Fruit fly (Drosophila melanogaster) whole organism, embryonic: Measurements from ENCODE around the gene SecCl.
A peak's percentile ranks its signal among the peaks of the same experiment; 100 is the strongest.

Experiments used
- Antp ChIP-seq: fragments of 200-800 bp; sonication (Bioruptor generic); optimal IDR thresholded peaks from 3 replicates; lab custom pipeline; 2016; ENCODE audit warnings: missing biosample characterization, missing genetic modification characterization
- Bteb2 ChIP-seq: fragments of 200-800 bp; sonication (Bioruptor generic); optimal IDR thresholded peaks from 2 replicates; lab custom pipeline; 2016; ENCODE audit warnings: missing biosample characterization, missing genetic modification characterization
- CG10267 ChIP-seq: fragments of 200-800 bp; sonication (Bioruptor generic); optimal IDR thresholded peaks from 2 replicates; lab custom pipeline; 2018; ENCODE audit warnings: missing biosample characterization, mild to moderate bottlenecking, missing genetic modification characterization, moderate library complexity
- CG10565 ChIP-seq: fragments of 200-800 bp; sonication (Bioruptor generic); optimal IDR thresholded peaks from 3 replicates; lab custom pipeline; 2016; ENCODE audit warnings: missing biosample characterization, mild to moderate bottlenecking, missing genetic modification characterization
- CG11398 ChIP-seq: fragments of 200-800 bp; sonication (Bioruptor generic); optimal IDR thresholded peaks from 2 replicates; lab custom pipeline; 2016; ENCODE audit warnings: missing biosample characterization, missing genetic modification characterization
- CG11695 ChIP-seq: fragments of 200-800 bp; sonication (Bioruptor generic); IDR thresholded peaks from 3 replicates; pipeline ENCODE4 v1.3.6; 2022; ENCODE audit warnings: missing biosample characterization, missing genetic modification characterization
- CG11696 ChIP-seq: fragments of 200-800 bp; sonication (Bioruptor generic); IDR thresholded peaks from 2 replicates; pipeline ENCODE4 v1.3.6; 2022; ENCODE audit warnings: missing biosample characterization, missing genetic modification characterization
- CG12744 ChIP-seq: fragments of 200-800 bp; sonication (Bioruptor generic); optimal IDR thresholded peaks from 2 replicates; lab custom pipeline; 2016; ENCODE audit warnings: missing biosample characterization, missing genetic modification characterization
- CG13775 ChIP-seq: fragments of 200-800 bp; sonication (Bioruptor generic); optimal IDR thresholded peaks from 3 replicates; lab custom pipeline; 2017; ENCODE audit warnings: missing biosample characterization, mild to moderate bottlenecking, missing genetic modification characterization
- CG15011 ChIP-seq: fragments of 200-800 bp; sonication (Bioruptor generic); optimal IDR thresholded peaks from 3 replicates; lab custom pipeline; 2018; ENCODE audit warnings: missing biosample characterization, mild to moderate bottlenecking, missing genetic modification characterization
- CG15269 ChIP-seq: fragments of 200-800 bp; sonication (Bioruptor generic); optimal IDR thresholded peaks from 2 replicates; lab custom pipeline; 2018; ENCODE audit warnings: missing biosample characterization, mild to moderate bottlenecking, missing genetic modification characterization, moderate library complexity
- CG15514 ChIP-seq: fragments of 200-800 bp; sonication (Bioruptor generic); optimal IDR thresholded peaks from 3 replicates; lab custom pipeline; 2017; ENCODE audit warnings: missing biosample characterization, missing genetic modification characterization, mild to moderate bottlenecking, moderate library complexity, missing genetic modification reagents
- CG16813 ChIP-seq: fragments of 200-800 bp; sonication (Bioruptor generic); IDR thresholded peaks from 3 replicates; pipeline ENCODE4 v1.3.6; 2022; ENCODE audit warnings: missing biosample characterization, missing genetic modification characterization; ENCODE audit not compliant: partially characterized antibody
- CG17385 ChIP-seq: fragments of 200-800 bp; sonication (Bioruptor generic); optimal IDR thresholded peaks from 3 replicates; lab custom pipeline; 2018; ENCODE audit warnings: missing biosample characterization, mild to moderate bottlenecking, missing genetic modification characterization
- CG17829 ChIP-seq: fragments of 200-800 bp; optimal IDR thresholded peaks from 2 replicates; lab custom pipeline; 2019; ENCODE audit warnings: missing biosample characterization, mild to moderate bottlenecking, missing genetic modification characterization, moderate library complexity
- CG18011 ChIP-seq: fragments of 200-800 bp; sonication (Bioruptor generic); optimal IDR thresholded peaks from 2 replicates; lab custom pipeline; 2017; ENCODE audit warnings: missing biosample characterization, missing genetic modification characterization, mild to moderate bottlenecking, moderate library complexity, missing genotype
- CG1832 ChIP-seq: fragments of 200-800 bp; sonication (Bioruptor generic); optimal IDR thresholded peaks from 2 replicates; lab custom pipeline; 2017; ENCODE audit warnings: missing biosample characterization, mild to moderate bottlenecking, missing genetic modification characterization, inconsistent platforms
- CG33213 ChIP-seq: fragments of 200-800 bp; sonication (Bioruptor generic); optimal IDR thresholded peaks from 3 replicates; lab custom pipeline; 2016; ENCODE audit warnings: missing biosample characterization, missing genetic modification characterization
- CG3838 ChIP-seq: fragments of 200-800 bp; sonication (Bioruptor generic); optimal IDR thresholded peaks from 3 replicates; lab custom pipeline; 2016; ENCODE audit warnings: missing biosample characterization, missing genetic modification characterization
- CG4360 ChIP-seq: fragments of 200-800 bp; sonication (Bioruptor generic); IDR thresholded peaks from 2 replicates; pipeline ENCODE4 v1.3.6; 2022; ENCODE audit warnings: missing biosample characterization, missing genetic modification characterization
- CG4424 ChIP-seq: fragments of 200-800 bp; sonication (Bioruptor generic); optimal IDR thresholded peaks from 3 replicates; lab custom pipeline; 2016; ENCODE audit warnings: missing biosample characterization, missing genetic modification characterization
- CG4707 ChIP-seq: fragments of 200-800 bp; sonication (Bioruptor generic); optimal IDR thresholded peaks from 2 replicates; lab custom pipeline; 2018; ENCODE audit warnings: missing biosample characterization, mild to moderate bottlenecking, missing genetic modification characterization, moderate library complexity
- CG5245 ChIP-seq: fragments of 200-800 bp; sonication (Bioruptor generic); optimal IDR thresholded peaks from 3 replicates; lab custom pipeline; 2016; ENCODE audit warnings: missing biosample characterization, missing genetic modification characterization
- CG6254 ChIP-seq: fragments of 200-800 bp; sonication (Bioruptor generic); optimal IDR thresholded peaks from 3 replicates; lab custom pipeline; 2017; ENCODE audit warnings: mild to moderate bottlenecking, missing biosample characterization, missing genetic modification reagents, missing genetic modification characterization
- Dek ChIP-seq: fragments of 200-800 bp; sonication (Bioruptor generic); optimal IDR thresholded peaks from 3 replicates; lab custom pipeline; 2019; ENCODE audit warnings: missing biosample characterization, mild to moderate bottlenecking, missing genetic modification characterization, moderate library complexity
- Dip3 ChIP-seq: fragments of 200-800 bp; sonication (Bioruptor generic); optimal IDR thresholded peaks from 3 replicates; lab custom pipeline; 2016; ENCODE audit warnings: missing biosample characterization, missing genetic modification characterization
- H15 ChIP-seq: fragments of 200-800 bp; sonication (Bioruptor generic); IDR thresholded peaks from 3 replicates; pipeline ENCODE4 v1.3.6; 2022; ENCODE audit warnings: missing biosample characterization, missing genetic modification characterization
- HLHmδ ChIP-seq: fragments of 200-800 bp; sonication (Bioruptor generic); optimal IDR thresholded peaks from 2 replicates; lab custom pipeline; 2018; ENCODE audit warnings: missing biosample characterization, mild to moderate bottlenecking, missing genetic modification characterization, moderate library complexity
- Nf-YB ChIP-seq: fragments of 200-800 bp; sonication (Bioruptor generic); optimal IDR thresholded peaks from 3 replicates; lab custom pipeline; 2019; ENCODE audit warnings: missing biosample characterization, mild to moderate bottlenecking, missing genetic modification characterization, moderate library complexity
- Spps ChIP-seq: fragments of 200-800 bp; sonication (Bioruptor generic); optimal IDR thresholded peaks from 2 replicates; lab custom pipeline; 2018; ENCODE audit warnings: missing biosample characterization, mild to moderate bottlenecking, missing genetic modification characterization
- ato ChIP-seq: fragments of 200-800 bp; sonication (Bioruptor generic); IDR thresholded peaks from 2 replicates; pipeline ENCODE4 v1.3.6; 2022; ENCODE audit warnings: missing biosample characterization, missing genetic modification characterization; ENCODE audit not compliant: partially characterized antibody
- cwo ChIP-seq: fragments of 200-800 bp; sonication (Bioruptor generic); optimal IDR thresholded peaks from 3 replicates; lab custom pipeline; 2017; ENCODE audit warnings: missing biosample characterization, missing genetic modification characterization, mild to moderate bottlenecking, moderate library complexity, missing genetic modification reagents
- da ChIP-seq: fragments of 200-800 bp; sonication (Bioruptor generic); optimal IDR thresholded peaks from 2 replicates; lab custom pipeline; 2016; ENCODE audit warnings: missing biosample characterization, missing genetic modification characterization
- esg ChIP-seq: fragments of 200-800 bp; sonication (Bioruptor generic); conservative IDR thresholded peaks from 2 replicates; pipeline ENCODE4 v1.3.6; 2022; ENCODE audit warnings: missing biosample characterization, missing genetic modification characterization
- fd64A ChIP-seq: fragments of 200-800 bp; sonication (Bioruptor generic); optimal IDR thresholded peaks from 3 replicates; lab custom pipeline; 2018; ENCODE audit warnings: missing biosample characterization, mild to moderate bottlenecking, missing genetic modification characterization
- gcm ChIP-seq: fragments of 200-800 bp; sonication (Bioruptor generic); optimal IDR thresholded peaks from 2 replicates; lab custom pipeline; 2019; ENCODE audit warnings: missing biosample characterization, mild to moderate bottlenecking, missing genetic modification characterization, moderate library complexity
- gt ChIP-seq: fragments of 200-800 bp; sonication (Bioruptor generic); IDR thresholded peaks from 2 replicates; pipeline ENCODE4 v1.3.6; 2022; ENCODE audit warnings: missing biosample characterization, missing genetic modification characterization
- ken ChIP-seq: fragments of 200-800 bp; sonication (Bioruptor generic); IDR thresholded peaks from 3 replicates; pipeline ENCODE4 v1.3.6; 2022; ENCODE audit warnings: missing biosample characterization, missing genetic modification characterization
- lab ChIP-seq: fragments of 200-800 bp; sonication (Bioruptor generic); optimal IDR thresholded peaks from 3 replicates; lab custom pipeline; 2017; ENCODE audit warnings: missing biosample characterization, missing genetic modification characterization, mild to moderate bottlenecking, moderate library complexity, missing genetic modification reagents
- lola ChIP-seq, 3 experiments: fragments of >200 bp in 2 of 3; fragments of 200-800 bp in 1 of 3; sonication (Bioruptor generic) in 1 of 3; optimal IDR thresholded peaks; 2 replicates each; lab custom pipeline; 2017 to 2019; ENCODE audit warnings: missing biosample characterization in 3 of 3, missing genetic modification characterization in 3 of 3, mild to moderate bottlenecking in 1 of 3, moderate library complexity in 1 of 3
- onecut ChIP-seq: fragments of 200-800 bp; sonication (Bioruptor generic); IDR thresholded peaks from 2 replicates; pipeline ENCODE4 v1.3.6; 2022; ENCODE audit warnings: missing biosample characterization, missing genetic modification characterization
- phol ChIP-seq: fragments of 200-800 bp; sonication (Bioruptor generic); optimal IDR thresholded peaks from 3 replicates; lab custom pipeline; 2018; ENCODE audit warnings: missing biosample characterization, mild to moderate bottlenecking, missing genetic modification characterization, moderate library complexity
- sd ChIP-seq: fragments of 200-800 bp; sonication (Bioruptor generic); optimal IDR thresholded peaks from 3 replicates; lab custom pipeline; 2018; ENCODE audit warnings: missing biosample characterization, mild to moderate bottlenecking, missing genetic modification characterization, moderate library complexity
- seq ChIP-seq: fragments of 200-800 bp; sonication (Bioruptor generic); IDR thresholded peaks from 2 replicates; pipeline ENCODE4 v1.3.6; 2022; ENCODE audit warnings: missing biosample characterization, missing genetic modification characterization
- sna ChIP-seq: fragments of 200-800 bp; sonication (Bioruptor generic); IDR thresholded peaks from 2 replicates; pipeline ENCODE4 v1.3.6; 2022; ENCODE audit warnings: missing biosample characterization, missing genetic modification characterization; ENCODE audit not compliant: partially characterized antibody
- tgo ChIP-seq: fragments of 200-800 bp; sonication (Bioruptor generic); IDR thresholded peaks from 3 replicates; pipeline ENCODE4 v1.3.6; 2022; ENCODE audit warnings: missing biosample characterization, missing genetic modification characterization
- tio ChIP-seq: fragments of 200-800 bp; sonication (Bioruptor generic); optimal IDR thresholded peaks from 2 replicates; lab custom pipeline; 2017; ENCODE audit warnings: missing biosample characterization, missing genetic modification characterization, inconsistent platforms
- vvl ChIP-seq: fragments of 200-800 bp; sonication (Bioruptor generic); IDR thresholded peaks from 2 replicates; pipeline ENCODE4 v1.3.6; 2022; ENCODE audit warnings: missing biosample characterization, missing genetic modification characterization
- zen ChIP-seq: fragments of 200-800 bp; sonication (Bioruptor generic); optimal IDR thresholded peaks from 3 replicates; lab custom pipeline; 2018; ENCODE audit warnings: missing biosample characterization, mild to moderate bottlenecking, missing genetic modification characterization, moderate library complexity

SecCl gene

DNA sequence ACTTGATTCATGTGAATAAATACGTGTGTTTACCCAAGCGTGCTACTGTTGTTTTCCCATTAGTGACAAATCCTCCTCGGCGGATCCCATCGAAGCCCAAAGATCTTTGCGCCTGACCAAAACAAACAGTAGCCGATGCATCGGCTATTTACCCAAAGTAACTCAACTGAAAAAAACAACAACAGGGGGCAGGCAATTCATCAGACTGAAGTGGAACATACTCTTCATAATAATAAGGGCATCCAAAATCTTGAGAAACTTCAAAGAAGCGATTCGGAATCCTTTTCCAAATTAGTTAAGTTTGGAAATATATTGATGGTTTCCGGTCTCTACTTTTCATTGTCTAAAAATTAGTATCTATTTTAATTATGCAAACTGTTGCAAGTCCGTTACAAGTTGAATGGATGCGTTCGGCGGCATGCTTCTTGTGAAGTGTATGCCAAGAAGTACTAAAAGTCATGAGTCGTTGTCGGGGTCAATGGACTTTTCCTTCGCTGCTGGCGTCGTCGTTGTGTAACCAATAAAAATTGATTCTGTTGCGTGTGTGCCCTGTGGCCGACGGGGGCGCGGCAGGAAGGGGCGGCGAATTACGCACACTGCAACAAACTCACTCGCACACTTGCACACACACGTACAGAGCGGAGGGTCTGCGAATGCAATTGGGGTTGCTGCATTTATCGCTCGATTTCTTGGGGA lies 25.5 kb downstream of the SecCl start (continued):
- no peak for TF ChIP-seq tio
- TF ChIP-seq esg (GFP tag; lab: Robert Waterston, UW) = no peak
- no peak for TF ChIP-seq ato (GFP tag; lab: Robert Waterston, UW)
- peak; percentile 57 for TF ChIP-seq gcm (GFP tag; lab: Kevin White, UChicago)
- TF ChIP-seq CG11696 (GFP tag; lab: Robert Waterston, UW) = no peak
- no peak for TF ChIP-seq CG18011 (GFP tag; lab: Kevin White, UChicago)
- no peak for TF ChIP-seq CG4360
- no peak for TF ChIP-seq CG16813 (GFP tag; lab: Robert Waterston, UW)
- TF ChIP-seq vvl (GFP tag; lab: Robert Waterston, UW) = peak; percentile 46; the same call in 1 of the 2 replicates
- TF ChIP-seq CG5245 (GFP tag; lab: Kevin White, UChicago) = peak; percentile 23
- TF ChIP-seq Bteb2 (GFP tag; lab: Kevin White, UChicago) = no peak
- TF ChIP-seq lab (GFP tag; lab: Kevin White, UChicago) = peak; percentile 6
- TF ChIP-seq CG15011 (GFP tag; lab: Kevin White, UChicago) = no peak
- TF ChIP-seq CG33213 (GFP tag; lab: Kevin White, UChicago) = no peak
- TF ChIP-seq zen (tag; lab: Kevin White, UChicago) = no peak
- TF ChIP-seq da (GFP tag; lab: Kevin White, UChicago) = no peak
- TF ChIP-seq CG1832 (GFP tag; lab: Kevin White, UChicago) = no peak
- peak; percentile 2 for TF ChIP-seq HLHmδ (GFP tag; lab: Kevin White, UChicago)
- peak; percentile 52 for TF ChIP-seq CG17829 (tag; lab: Kevin White, UChicago)
- peak; percentile 35 for TF ChIP-seq CG10267 (tag; lab: Kevin White, UChicago)
- TF ChIP-seq seq (GFP tag; lab: Robert Waterston, UW) = no peak
- no peak for TF ChIP-seq CG12744
- TF ChIP-seq CG15269 (tag; lab: Kevin White, UChicago) = no peak
- peak in 1 of 3 experiments; percentile 58 for TF ChIP-seq lola (GFP tag; optimal IDR thresholded peaks at IDR 0.05; lab: Kevin White, UChicago)
- TF ChIP-seq Antp (GFP tag; lab: Kevin White, UChicago) = no peak
- TF ChIP-seq CG10565 (GFP tag; lab: Kevin White, UChicago) = no peak
- TF ChIP-seq CG11695 = no peak
- TF ChIP-seq sna = no peak
- TF ChIP-seq cwo (GFP tag; lab: Kevin White, UChicago) = no peak
- no peak for TF ChIP-seq CG4707 (GFP tag; lab: Kevin White, UChicago)
- TF ChIP-seq fd64A (GFP tag; lab: Kevin White, UChicago) = no peak
- no peak for TF ChIP-seq CG13775 (GFP tag; lab: Kevin White, UChicago)
- no peak for TF ChIP-seq ken (GFP tag; lab: Robert Waterston, UW)
- TF ChIP-seq Spps (tag; lab: Kevin White, UChicago) = peak; percentile 21
- TF ChIP-seq CG15514 (GFP tag; lab: Kevin White, UChicago) = no peak
- TF ChIP-seq tgo (GFP tag; lab: Robert Waterston, UW) = no peak
- TF ChIP-seq CG11398 (GFP tag; lab: Kevin White, UChicago) = no peak
- no peak for TF ChIP-seq onecut
- no peak for TF ChIP-seq sd (tag; lab: Kevin White, UChicago)
- no peak for TF ChIP-seq CG6254 (GFP tag; lab: Kevin White, UChicago)
- peak; percentile 17 for TF ChIP-seq CG17385 (GFP tag; lab: Kevin White, UChicago)
- no peak for TF ChIP-seq gt (GFP tag; lab: Robert Waterston, UW)
- TF ChIP-seq Nf-YB = peak; percentile 40
- no peak for TF ChIP-seq CG3838 (GFP tag; lab: Kevin White, UChicago)
- no peak for TF ChIP-seq Dip3 (GFP tag; lab: Kevin White, UChicago)
- peak; percentile 25 for TF ChIP-seq CG4424 (GFP tag; lab: Kevin White, UChicago)
- TF ChIP-seq Dek (tag; lab: Kevin White, UChicago) = no peak
- TF ChIP-seq H15 = no peak; the same call in 2 of the 3 replicates
- TF ChIP-seq phol = peak; percentile 61
